Fruit fly (Drosophila melanogaster): ENCODE results near the gene Ptip.

Ptip gene

DNA sequence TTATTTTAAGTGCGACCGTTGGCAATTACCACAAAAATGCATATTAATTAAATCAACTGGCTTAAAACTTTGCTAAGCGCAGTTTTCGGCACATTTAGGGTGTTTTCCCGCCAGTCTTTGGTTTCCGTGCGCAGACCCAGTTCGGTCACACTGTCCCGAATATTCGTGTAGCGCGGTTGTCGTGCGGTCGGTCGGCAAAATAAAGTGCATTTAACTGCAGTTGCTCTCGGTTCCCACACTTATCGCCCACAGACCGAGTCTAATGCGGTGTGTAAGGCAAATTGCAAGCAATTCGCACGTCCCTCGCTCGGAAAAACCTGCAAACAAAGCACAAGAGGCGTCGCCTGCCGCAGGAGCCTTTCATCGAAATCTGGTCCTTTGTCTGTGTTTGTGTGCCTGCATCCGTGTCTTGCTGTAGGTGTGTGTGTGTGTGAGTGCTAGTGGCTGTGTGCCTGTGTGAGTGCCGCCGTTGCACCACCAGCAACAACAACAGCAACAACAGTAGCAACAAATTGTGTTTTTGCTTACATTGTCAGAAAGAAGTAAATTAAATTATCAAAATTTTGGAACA lies 24.2 kb upstream of the Ptip start, which contains the start of the genes CG13484 and Frl (continued):
- TF ChIP-seq Max (GFP tag; optimal IDR thresholded peaks at IDR 0.05) (peak; percentile 41), zen2 (GFP tag; IDR thresholded peaks at IDR 0.05; ENCODE audit: partially characterized antibody) (no peak), trh (GFP tag; optimal IDR thresholded peaks at IDR 0.05) (no peak), gem (tag; optimal IDR thresholded peaks at IDR 0.05) (peak; percentile 23), gsb (GFP tag; IDR thresholded peaks at IDR 0.05) (no peak), CG7745 (tag; optimal IDR thresholded peaks at IDR 0.05) (peak; percentile 2), grn (GFP tag; optimal IDR thresholded peaks at IDR 0.05) (no peak), Awh (GFP tag; IDR thresholded peaks at IDR 0.05) (no peak), ham (GFP tag; IDR thresholded peaks at IDR 0.05) (no peak), chn (GFP tag; optimal IDR thresholded peaks at IDR 0.05) (no peak), sens-2 (GFP tag; IDR thresholded peaks at IDR 0.05) (no peak), HmgD (GFP tag; optimal IDR thresholded peaks at IDR 0.05) (no peak), CG10565 (GFP tag; optimal IDR thresholded peaks at IDR 0.05) (no peak), Dp (GFP tag; optimal IDR thresholded peaks at IDR 0.05) (peak; percentile 67), CG2120 (GFP tag; optimal IDR thresholded peaks at IDR 0.05) (peak; percentile 20), CG11504 (tag; optimal IDR thresholded peaks at IDR 0.05) (peak; percentile 60), CG7839 (tag; optimal IDR thresholded peaks at IDR 0.05) (no peak), Elba2 (GFP tag; optimal IDR thresholded peaks at IDR 0.05) (no peak), pan (optimal IDR thresholded peaks at IDR 0.05) (no peak), pan (GFP tag; optimal IDR thresholded peaks at IDR 0.05 in 1 of 2, IDR thresholded peaks at IDR 0.05 in 1 of 2) (no peak), CG15269 (tag; optimal IDR thresholded peaks at IDR 0.05) (peak; percentile 3), Jarid2 (GFP tag; optimal IDR thresholded peaks at IDR 0.05) (peak; percentile 91), CG15479 (GFP tag; optimal IDR thresholded peaks at IDR 0.05) (peak; percentile 75), crp (GFP tag; optimal IDR thresholded peaks at IDR 0.05) (peak in 1 of 2 experiments; percentile 48), CG31388 (GFP tag; optimal IDR thresholded peaks at IDR 0.05) (no peak), CG1603 (tag; optimal IDR thresholded peaks at IDR 0.05) (peak; percentile 90), CG9215 (GFP tag; IDR thresholded peaks at IDR 0.05) (no peak), Sin3A (optimal IDR thresholded peaks at IDR 0.05) (peak; percentile 82), chm (GFP tag; IDR thresholded peaks at IDR 0.05) (peak; percentile 81), CG7963 (GFP tag; IDR thresholded peaks at IDR 0.05; ENCODE audit: partially characterized antibody) (no peak), ewg (GFP tag; optimal IDR thresholded peaks at IDR 0.05) (peak; percentile 68), CTCF (GFP tag; optimal IDR thresholded peaks at IDR 0.05) (no peak), rib (GFP tag; IDR thresholded peaks at IDR 0.05) (no peak), Antp (GFP tag; optimal IDR thresholded peaks at IDR 0.05) (peak; percentile 2), CG4360 (GFP tag; IDR thresholded peaks at IDR 0.05) (peak; percentile 90), CG5180 (GFP tag; optimal IDR thresholded peaks at IDR 0.05) (peak; percentile 20), nerfin-2 (GFP tag; IDR thresholded peaks at IDR 0.05; ENCODE audit: partially characterized antibody) (no peak), Hsf (GFP tag; optimal IDR thresholded peaks at IDR 0.05) (peak; percentile 7), CG14710 (tag; optimal IDR thresholded peaks at IDR 0.05) (peak; percentile 67), CG9609 (GFP tag; optimal IDR thresholded peaks at IDR 0.05) (peak; percentile 7), eyg (GFP tag; optimal IDR thresholded peaks at IDR 0.05) (no peak), sob (GFP tag; IDR thresholded peaks at IDR 0.05) (peak; percentile 62; the same call in 1 of the 2 replicates), TFAM (GFP tag; optimal IDR thresholded peaks at IDR 0.05) (no peak), CG8478 (optimal IDR thresholded peaks at IDR 0.05) (no peak), sisA (GFP tag; IDR thresholded peaks at IDR 0.05) (no peak), usp (GFP tag; optimal IDR thresholded peaks at IDR 0.05) (no peak), sc (optimal IDR thresholded peaks at IDR 0.05) (no peak), sc (GFP tag; optimal IDR thresholded peaks at IDR 0.05) (no peak), Ptx1 (GFP tag; IDR thresholded peaks at IDR 0.05) (no peak), HLH4C (GFP tag; IDR thresholded peaks at IDR 0.05; ENCODE audit: partially characterized antibody) (no peak), al (GFP tag; IDR thresholded peaks at IDR 0.05) (no peak), Drgx (GFP tag; IDR thresholded peaks at IDR 0.05) (peak; percentile 25; the same call in 1 of the 2 replicates)
